Fruit fly (Drosophila melanogaster): Measurements from ENCODE around the gene ome.

The ome gene

DNA sequence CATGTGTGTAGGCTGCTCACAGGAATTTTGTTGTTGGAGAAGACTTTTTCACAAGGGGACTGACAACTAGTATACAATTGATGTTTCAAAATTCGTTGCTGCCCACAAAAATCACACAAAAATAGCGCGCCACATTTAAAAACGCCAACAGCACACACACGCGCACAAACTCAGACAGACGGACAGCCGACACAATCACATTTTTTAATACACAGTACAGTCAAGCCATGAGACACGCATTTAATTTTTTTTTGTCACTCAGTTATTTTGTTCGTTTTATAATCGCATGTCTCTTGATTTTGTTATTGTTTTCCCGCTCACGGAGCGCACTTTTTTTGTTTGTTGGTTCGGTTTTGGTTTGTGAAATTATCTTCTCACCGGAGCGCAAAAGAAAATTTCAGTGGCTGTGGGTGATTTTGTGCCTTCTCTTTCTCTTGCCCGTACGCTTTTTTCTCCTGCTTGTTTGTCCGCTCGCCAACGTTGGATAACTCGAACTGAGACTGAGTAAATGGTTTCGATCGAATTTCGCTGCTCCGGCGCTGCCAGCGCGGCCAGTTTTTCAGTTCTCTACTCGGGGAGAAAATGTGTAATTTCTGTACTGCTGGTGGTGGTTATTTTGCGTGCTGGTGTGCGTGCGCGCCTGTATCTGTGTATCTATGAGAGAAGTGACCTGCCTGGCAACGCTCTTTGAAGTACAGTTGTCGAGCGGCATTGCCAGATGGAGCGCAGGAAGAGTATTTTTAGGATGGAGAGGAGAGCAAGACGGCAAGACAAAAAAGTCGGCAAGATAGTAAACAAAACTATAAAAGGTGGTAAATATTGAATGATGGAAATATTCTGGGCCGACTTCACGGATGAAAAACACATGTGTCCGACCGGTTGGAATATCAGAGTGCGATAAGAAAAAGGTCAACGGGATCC is 85.1 kb downstream of the ome start, which contains the start of gene CG42507 (continued):
- no peak for TF ChIP-seq Hr3 (GFP tag; optimal IDR thresholded peaks at IDR 0.05)
- TF ChIP-seq pb (GFP tag; optimal IDR thresholded peaks at IDR 0.05), result no peak
- peak; percentile 13 for TF ChIP-seq TFAM (GFP tag; optimal IDR thresholded peaks at IDR 0.05)
- no peak for TF ChIP-seq Dfd (GFP tag; optimal IDR thresholded peaks at IDR 0.05)
- TF ChIP-seq ap (GFP tag; IDR thresholded peaks at IDR 0.05), result peak; percentile 16; the same call in 1 of the 2 replicates
- TF ChIP-seq CG30020 (tag; optimal IDR thresholded peaks at IDR 0.05), result no peak
- no peak for TF ChIP-seq ssp (GFP tag; IDR thresholded peaks at IDR 0.05)
- no peak for TF ChIP-seq Taf1 (GFP tag; IDR thresholded peaks at IDR 0.05)
- TF ChIP-seq odd (GFP tag; optimal IDR thresholded peaks at IDR 0.05), result peak; percentile 24
- peak; percentile 80 for TF ChIP-seq kah (GFP tag; optimal IDR thresholded peaks at IDR 0.05)
- no peak for TF ChIP-seq ERR (GFP tag; optimal IDR thresholded peaks at IDR 0.05)
- TF ChIP-seq CG6689 (GFP tag; IDR thresholded peaks at IDR 0.05), result peak; percentile 59
- no peak for TF ChIP-seq dimm (GFP tag; IDR thresholded peaks at IDR 0.05)
- no peak for TF ChIP-seq tin (GFP tag; optimal IDR thresholded peaks at IDR 0.05)
- 0 out of 4 replicates have a peak, but pooled peaks have one; percentile 26 for TF ChIP-seq Dll (GFP tag; IDR thresholded peaks at IDR 0.05; ENCODE audit: partially characterized antibody)
- TF ChIP-seq CG8478 (optimal IDR thresholded peaks at IDR 0.05), result no peak
- peak; percentile 62 for TF ChIP-seq gcm (GFP tag; optimal IDR thresholded peaks at IDR 0.05)
- TF ChIP-seq nerfin-2 (GFP tag; IDR thresholded peaks at IDR 0.05; ENCODE audit: partially characterized antibody), result no peak
- TF ChIP-seq Hey (tag; optimal IDR thresholded peaks at IDR 0.05), result peak; percentile 54
- no peak for TF ChIP-seq CG16815 (GFP tag; optimal IDR thresholded peaks at IDR 0.05)
- no peak for TF ChIP-seq E2f1 (GFP tag; IDR thresholded peaks at IDR 0.05)
- no peak for TF ChIP-seq CG7357 (GFP tag; IDR thresholded peaks at IDR 0.05)
- no peak for TF ChIP-seq Hmx (GFP tag; optimal IDR thresholded peaks at IDR 0.05)
- peak in 1 of 2 experiments; percentile 40 for TF ChIP-seq Hr78 (GFP tag; optimal IDR thresholded peaks at IDR 0.05)
- TF ChIP-seq Sox100B (GFP tag; optimal IDR thresholded peaks at IDR 0.05), result no peak
- TF ChIP-seq CG2678 (tag; optimal IDR thresholded peaks at IDR 0.05), result peak; percentile 54
- no peak for TF ChIP-seq p53 (GFP tag; optimal IDR thresholded peaks at IDR 0.05)
- peak in 1 of 2 experiments; percentile 15 for TF ChIP-seq dpn (GFP tag; optimal IDR thresholded peaks at IDR 0.05)
- 0 out of 2 replicates have a peak, but pooled peaks have one; percentile 17 for TF ChIP-seq CG3847 (GFP tag; IDR thresholded peaks at IDR 0.05)
- peak; percentile 80 for TF ChIP-seq CG12071 (GFP tag; optimal IDR thresholded peaks at IDR 0.05)
- TF ChIP-seq vnd (GFP tag; IDR thresholded peaks at IDR 0.05; ENCODE audit: partially characterized antibody), result no peak
- no peak for TF ChIP-seq Tbp (GFP tag; optimal IDR thresholded peaks at IDR 0.05)
- TF ChIP-seq lola (GFP tag; optimal IDR thresholded peaks at IDR 0.05), result no peak
- peak; percentile 51 for TF ChIP-seq Jarid2 (GFP tag; optimal IDR thresholded peaks at IDR 0.05)
- no peak for TF ChIP-seq Abd-B (GFP tag; optimal IDR thresholded peaks at IDR 0.05)
- peak; percentile 76 for TF ChIP-seq CrebB (tag; optimal IDR thresholded peaks at IDR 0.05)
- no peak for TF ChIP-seq gt (GFP tag; IDR thresholded peaks at IDR 0.05)
- no peak; the same call in 1 of the 2 replicates for TF ChIP-seq CG7372 (GFP tag; IDR thresholded peaks at IDR 0.05)
- TF ChIP-seq CG17612 (GFP tag; IDR thresholded peaks at IDR 0.05), result no peak
- no peak for TF ChIP-seq da (GFP tag; optimal IDR thresholded peaks at IDR 0.05)
- peak; percentile 15 for TF ChIP-seq oc (tag; optimal IDR thresholded peaks at IDR 0.05)
- peak; percentile 20 for TF ChIP-seq CG8359 (GFP tag; optimal IDR thresholded peaks at IDR 0.05; ENCODE audit: borderline replicate concordance)
- TF ChIP-seq cg (GFP tag; optimal IDR thresholded peaks at IDR 0.05), result peak; percentile 90
- TF ChIP-seq CG12769 (tag; optimal IDR thresholded peaks at IDR 0.05), result peak; percentile 73
- peak; percentile 5 for TF ChIP-seq pzg (GFP tag; optimal IDR thresholded peaks at IDR 0.05)
- no peak for TF ChIP-seq Sin3A (optimal IDR thresholded peaks at IDR 0.05)
- peak; percentile 65 for TF ChIP-seq nom (GFP tag; optimal IDR thresholded peaks at IDR 0.05)
- TF ChIP-seq CG4360 (GFP tag; IDR thresholded peaks at IDR 0.05), result no peak; the same call in 1 of the 2 replicates

All from whole organism, embryonic.